Fruit fly (Drosophila melanogaster): ENCODE data around the gene CenG1A.

CenG1A gene

DNA sequence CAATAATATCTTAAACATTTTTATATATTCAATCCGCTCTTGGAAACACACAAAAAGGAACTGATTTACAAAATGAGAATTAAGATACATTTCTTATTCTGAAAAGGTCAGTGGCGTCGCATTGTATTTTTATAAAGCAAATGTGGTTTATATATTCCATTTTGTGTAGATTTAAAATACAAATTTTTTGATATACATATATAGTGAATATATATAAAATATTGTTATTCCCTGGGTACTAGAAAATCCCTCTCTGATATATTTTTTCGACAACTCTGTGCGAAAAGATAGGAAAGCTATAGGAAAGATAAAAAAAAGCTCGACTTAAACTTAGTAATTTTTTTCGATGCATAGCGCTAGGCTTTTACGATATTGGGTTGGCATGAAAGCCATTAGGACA is 96.0 kb downstream of the CenG1A start, which contains the start of gene CG42711:
Gene CG42711 (minus strand): TSS at position 45 of the 400 bp plus-strand sequence.
- TF ChIP-seq ss (GFP tag; optimal IDR thresholded peaks at IDR 0.05) (no peak), dsx (GFP tag; optimal IDR thresholded peaks at IDR 0.05; ENCODE audit: poor library complexity, severe bottlenecking) (no peak), Eip78C (GFP tag) (peak; percentile 69), acj6 (GFP tag; optimal IDR thresholded peaks at IDR 0.05) (peak; percentile 37), Smox (GFP tag; optimal IDR thresholded peaks at IDR 0.05) (no peak), CG9139 (GFP tag; optimal IDR thresholded peaks at IDR 0.05) (no peak), svp (GFP tag) (peak; percentile 57), CG34406 (GFP tag; optimal IDR thresholded peaks at IDR 0.05) (peak; percentile 5), CG8119 (GFP tag; IDR thresholded peaks at IDR 0.05) (peak; percentile 73), Ets96B (tag; optimal IDR thresholded peaks at IDR 0.05) (no peak), Lpt (GFP tag; optimal IDR thresholded peaks at IDR 0.05) (no peak), CG4318 (GFP tag; optimal IDR thresholded peaks at IDR 0.05) (no peak), CG1621 (tag; optimal IDR thresholded peaks at IDR 0.05) (no peak), CG11294 (GFP tag; IDR thresholded peaks at IDR 0.05) (peak; percentile 22; the same call in 1 of the 2 replicates), CG3919 (GFP tag; optimal IDR thresholded peaks at IDR 0.05) (peak; percentile 3), OdsH (GFP tag; optimal IDR thresholded peaks at IDR 0.05) (peak; percentile 50), achi (GFP tag; optimal IDR thresholded peaks at IDR 0.05) (peak; percentile 18), eg (GFP tag; IDR thresholded peaks at IDR 0.05) (peak; percentile 78), pdm3 (GFP tag; optimal IDR thresholded peaks at IDR 0.05) (peak; percentile 10), CG6854 (GFP tag; optimal IDR thresholded peaks at IDR 0.05) (no peak), esn (GFP tag; optimal IDR thresholded peaks at IDR 0.05) (no peak), CG32006 (GFP tag; optimal IDR thresholded peaks at IDR 0.05) (no peak), CG8632 (GFP tag; optimal IDR thresholded peaks at IDR 0.05) (peak; percentile 38), Hr38 (GFP tag; optimal IDR thresholded peaks at IDR 0.05) (no peak), CG6792 (GFP tag; optimal IDR thresholded peaks at IDR 0.05) (peak; percentile 35), Hr4 (GFP tag; optimal IDR thresholded peaks at IDR 0.05) (peak; percentile 30), net (GFP tag; optimal IDR thresholded peaks at IDR 0.05) (peak; percentile 18), CG10669 (GFP tag; optimal IDR thresholded peaks at IDR 0.05) (peak; percentile 6), CG15336 (GFP tag; IDR thresholded peaks at IDR 0.05) (peak; percentile 81), CG10631 (GFP tag; optimal IDR thresholded peaks at IDR 0.05) (peak; percentile 12), CG6276 (GFP tag; optimal IDR thresholded peaks at IDR 0.05) (peak; percentile 34)

DNA sequence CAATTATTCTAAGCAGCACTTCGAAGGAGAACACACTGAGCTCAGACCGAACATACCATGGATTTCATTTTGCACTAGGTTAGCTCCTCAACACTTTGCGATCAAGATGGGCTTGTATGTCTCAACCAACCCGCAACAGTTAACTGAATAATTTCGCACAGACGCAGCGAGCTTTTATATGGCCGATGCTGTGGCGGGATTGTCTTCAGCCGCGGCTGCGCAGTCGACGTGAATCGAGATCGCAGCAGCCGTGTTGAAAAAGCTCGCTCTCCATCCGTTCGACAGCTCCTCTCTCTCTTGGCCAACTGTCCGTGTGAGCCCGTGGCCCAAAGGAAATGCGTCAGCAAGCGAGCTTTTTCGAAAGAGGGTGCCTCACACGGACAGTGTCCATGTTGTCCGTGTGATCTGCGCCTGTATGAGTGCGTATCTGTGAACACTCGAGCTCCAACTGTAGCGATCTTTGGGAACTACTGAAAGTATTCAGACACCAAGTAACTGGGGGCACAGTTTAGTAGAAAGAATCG is 99.2 kb downstream of the CenG1A start, which contains the start of gene Vajk2:
Gene Vajk2 (minus strand): TSS at position 151 of the 524 bp plus-strand sequence.
- TF ChIP-seq CG6276 (GFP tag; optimal IDR thresholded peaks at IDR 0.05): no peak
- no peak for TF ChIP-seq ss (GFP tag; optimal IDR thresholded peaks at IDR 0.05)
- TF ChIP-seq CG8632 (GFP tag; optimal IDR thresholded peaks at IDR 0.05): no peak
- TF ChIP-seq CG15336 (GFP tag; IDR thresholded peaks at IDR 0.05): 0 out of 2 replicates have a peak, but pooled peaks have one; percentile 16
- no peak for TF ChIP-seq Lpt (GFP tag; optimal IDR thresholded peaks at IDR 0.05)
- no peak for TF ChIP-seq CG10631 (GFP tag; optimal IDR thresholded peaks at IDR 0.05)
- no peak for TF ChIP-seq CG8319 (GFP tag; optimal IDR thresholded peaks at IDR 0.05)
- TF ChIP-seq eg (GFP tag; IDR thresholded peaks at IDR 0.05): peak; percentile 42; the same call in 1 of the 3 replicates
- TF ChIP-seq CG6854 (GFP tag; optimal IDR thresholded peaks at IDR 0.05): no peak
- TF ChIP-seq CG34406 (GFP tag; optimal IDR thresholded peaks at IDR 0.05): no peak
- TF ChIP-seq Eip78C (GFP tag): peak; percentile 42

DNA sequence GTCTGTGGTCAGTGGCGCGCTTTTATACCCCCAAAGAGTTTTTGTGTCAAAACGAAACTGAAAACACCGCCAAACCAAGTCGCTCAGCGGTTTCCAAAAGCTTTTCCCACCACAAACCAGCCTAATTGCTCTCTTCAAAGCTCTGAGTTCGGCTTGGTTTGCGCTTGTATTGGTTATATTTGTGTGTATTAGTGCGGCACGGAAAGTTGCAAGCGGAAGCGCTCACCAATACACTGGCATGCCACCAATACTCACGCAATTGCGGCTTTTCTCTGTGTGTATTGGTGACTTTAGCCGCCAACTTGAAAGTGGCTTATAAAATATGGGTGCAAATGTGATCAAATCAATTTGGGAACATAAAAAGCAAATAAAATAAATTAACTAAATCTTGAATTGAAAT is 112.1 kb downstream of the CenG1A start, which contains the start of gene Vajk3:
Gene Vajk3 (minus strand): TSS at position 1 of the 400 bp plus-strand sequence.
- TF ChIP-seq Ets96B (tag; optimal IDR thresholded peaks at IDR 0.05) (no peak), CG10669 (GFP tag; optimal IDR thresholded peaks at IDR 0.05) (no peak), eg (GFP tag; IDR thresholded peaks at IDR 0.05) (0 out of 3 replicates have a peak, but pooled peaks have one; percentile 16)

Measured in whole organism, prepupa.